Worm (Caenorhabditis elegans): ENCODE results near the gene F26G1.10.

Gene F26G1.10

ce11 chrII:4752257-4752728, 21.9 kb upstream of the F26G1.10 start, which contains the start of gene F41C3.1:
F41C3.1 (plus strand) TSS chrII:4752307.
- no peak for TF ChIP-seq drap-1 (GFP tag; optimal IDR thresholded peaks at IDR 0.05)
- no peak for TF ChIP-seq unc-39 (tag; optimal IDR thresholded peaks at IDR 0.05)
- TF ChIP-seq lsy-2 (tag; optimal IDR thresholded peaks at IDR 0.05): no peak
- no peak for TF ChIP-seq ceh-43 (GFP tag; optimal IDR thresholded peaks at IDR 0.05)
- TF ChIP-seq hlh-1 (tag; optimal IDR thresholded peaks at IDR 0.05): no peak
- TF ChIP-seq tbx-8 (GFP tag; optimal IDR thresholded peaks at IDR 0.05): no peak
- TF ChIP-seq nhr-76 (tag; optimal IDR thresholded peaks at IDR 0.05): no peak
- no peak for TF ChIP-seq flh-1 (GFP tag; optimal IDR thresholded peaks at IDR 0.05)
- no peak for TF ChIP-seq zip-8 (tag; optimal IDR thresholded peaks at IDR 0.05)
- no peak for TF ChIP-seq bed-3 (GFP tag; optimal IDR thresholded peaks at IDR 0.05)
- no peak for TF ChIP-seq pha-4 (tag; optimal IDR thresholded peaks at IDR 0.05)
- no peak for TF ChIP-seq ces-1 (GFP tag; optimal IDR thresholded peaks at IDR 0.05)
- no peak for TF ChIP-seq unc-120 (tag; optimal IDR thresholded peaks at IDR 0.05; ENCODE audit: poor library complexity, severe bottlenecking)
- no peak for TF ChIP-seq snpc-4 (tag; optimal IDR thresholded peaks at IDR 0.05)
- no peak for TF ChIP-seq lin-32 (GFP tag; optimal IDR thresholded peaks at IDR 0.05)
- no peak for TF ChIP-seq M03D4.4 (tag; optimal IDR thresholded peaks at IDR 0.05)
- TF ChIP-seq mls-2 (tag; optimal IDR thresholded peaks at IDR 0.05): no peak

- no peak for TF ChIP-seq mls-2 (tag; optimal IDR thresholded peaks at IDR 0.05)
- TF ChIP-seq mab-5 (tag; optimal IDR thresholded peaks at IDR 0.05): no peak
- no peak for TF ChIP-seq unc-39 (tag; optimal IDR thresholded peaks at IDR 0.05)
- no peak for TF ChIP-seq elt-1 (tag; optimal IDR thresholded peaks at IDR 0.05; ENCODE audit: borderline replicate concordance, insufficient read depth)
- TF ChIP-seq nhr-28 (tag; optimal IDR thresholded peaks at IDR 0.05): no peak
- no peak for TF ChIP-seq ceh-43 (GFP tag; optimal IDR thresholded peaks at IDR 0.05)
- TF ChIP-seq ham-2 (GFP tag; optimal IDR thresholded peaks at IDR 0.05): no peak
- TF ChIP-seq unc-62 (GFP tag; optimal IDR thresholded peaks at IDR 0.05): no peak
- TF ChIP-seq blmp-1 (tag; optimal IDR thresholded peaks at IDR 0.05): no peak
- TF ChIP-seq lsy-2 (tag; optimal IDR thresholded peaks at IDR 0.05): no peak
- no peak for TF ChIP-seq lin-13 (tag; optimal IDR thresholded peaks at IDR 0.05)
- TF ChIP-seq tbx-8 (GFP tag; optimal IDR thresholded peaks at IDR 0.05): no peak
Measured at ce11 chrII:4753133-4753532, 21.0 kb upstream of the F26G1.10 start, which contains the start of gene C27D9.1. C27D9.1 (plus strand) TSS chrII:4753413.

- TF ChIP-seq ceh-39 (tag; optimal IDR thresholded peaks at IDR 0.05): no peak
- no peak for TF ChIP-seq snpc-4 (tag; optimal IDR thresholded peaks at IDR 0.05)
- no peak for TF ChIP-seq lsy-2 (tag; optimal IDR thresholded peaks at IDR 0.05)
- no peak for TF ChIP-seq cnd-1 (tag; optimal IDR thresholded peaks at IDR 0.05)
- no peak for TF ChIP-seq bed-3 (GFP tag; optimal IDR thresholded peaks at IDR 0.05)
- TF ChIP-seq ceh-83 (GFP tag; optimal IDR thresholded peaks at IDR 0.05): no peak
- TF ChIP-seq mab-5 (tag; optimal IDR thresholded peaks at IDR 0.05): no peak
- no peak for TF ChIP-seq pha-4 (tag; optimal IDR thresholded peaks at IDR 0.05)
Measured at ce11 chrII:4755654-4756053, 18.5 kb upstream of the F26G1.10 start.

ce11 chrII:4756751-4757150, 17.4 kb upstream of the F26G1.10 start, which contains the start of gene C27D9.2:
C27D9.2 (minus strand) TSS chrII:4756851.
- TF ChIP-seq blmp-1 (tag; optimal IDR thresholded peaks at IDR 0.05) (no peak), ceh-39 (tag; optimal IDR thresholded peaks at IDR 0.05) (no peak), cnd-1 (tag; optimal IDR thresholded peaks at IDR 0.05) (no peak)

- TF ChIP-seq sptf-1 (tag; optimal IDR thresholded peaks at IDR 0.05) (no peak), elt-3 (tag; optimal IDR thresholded peaks at IDR 0.05) (no peak), nhr-12 (tag; optimal IDR thresholded peaks at IDR 0.05) (no peak), snpc-4 (tag; optimal IDR thresholded peaks at IDR 0.05) (no peak), nhr-76 (tag; optimal IDR thresholded peaks at IDR 0.05) (no peak), mab-5 (tag; optimal IDR thresholded peaks at IDR 0.05) (no peak), nhr-237 (tag; optimal IDR thresholded peaks at IDR 0.05) (no peak)
Measured at ce11 chrII:4758462-4758861, 15.7 kb upstream of the F26G1.10 start, which contains the start of gene F26G1.3. F26G1.3 (plus strand) TSS chrII:4758762.

- TF ChIP-seq cnd-1 (tag; optimal IDR thresholded peaks at IDR 0.05): no peak
- no peak for TF ChIP-seq ztf-11 (tag; optimal IDR thresholded peaks at IDR 0.05)
- TF ChIP-seq elt-3 (tag; optimal IDR thresholded peaks at IDR 0.05): no peak
- no peak for TF ChIP-seq nhr-237 (tag; optimal IDR thresholded peaks at IDR 0.05)
- no peak for TF ChIP-seq unc-39 (tag; optimal IDR thresholded peaks at IDR 0.05)
- no peak for TF ChIP-seq nhr-28 (tag; optimal IDR thresholded peaks at IDR 0.05)
- TF ChIP-seq M03D4.4 (tag; optimal IDR thresholded peaks at IDR 0.05): no peak
- TF ChIP-seq elt-1 (tag; optimal IDR thresholded peaks at IDR 0.05; ENCODE audit: borderline replicate concordance, insufficient read depth): no peak
- no peak for TF ChIP-seq ceh-43 (GFP tag; optimal IDR thresholded peaks at IDR 0.05)
- no peak for TF ChIP-seq lin-32 (GFP tag; optimal IDR thresholded peaks at IDR 0.05)
- TF ChIP-seq ceh-83 (GFP tag; optimal IDR thresholded peaks at IDR 0.05): no peak
Measured at ce11 chrII:4759835-4760234, 14.3 kb upstream of the F26G1.10 start.

Data from whole organism, mixed stage, embryonic.